Worm (Caenorhabditis elegans) whole organism, late embryonic: ENCODE measurements around the gene R05H10.7.

Experiments used
- ama-1 ChIP-seq: fragments of 150-350 bp; optimal IDR thresholded peaks from 2 replicates; lab custom pipeline; 2014
- eyg-1 ChIP-seq: sonication (generic microtip); optimal IDR thresholded peaks from 2 replicates; lab custom pipeline; 2016; ENCODE audit warnings: missing genotype, missing genetic modification characterization, missing compliant biosample characterization
- nfya-1 ChIP-seq: sonication (generic microtip); optimal IDR thresholded peaks from 2 replicates; lab custom pipeline; 2017; ENCODE audit warnings: missing genetic modification characterization, mild to moderate bottlenecking, missing compliant biosample characterization, antibody characterized with exemption, moderate library complexity
- nhr-11 ChIP-seq: fragments of 150-350 bp; optimal IDR thresholded peaks from 2 replicates; lab custom pipeline; 2014; ENCODE audit warnings: missing biosample characterization, missing genetic modification characterization
- pqm-1 ChIP-seq: sonication (generic microtip); optimal IDR thresholded peaks from 2 replicates; lab custom pipeline; 2016; ENCODE audit warnings: missing genetic modification characterization, missing compliant biosample characterization
- tbx-2 ChIP-seq: sonication (generic microtip); optimal IDR thresholded peaks from 2 replicates; lab custom pipeline; 2016; ENCODE audit warnings: missing genetic modification characterization, missing compliant biosample characterization
- tbx-7 ChIP-seq: sonication (generic microtip); optimal IDR thresholded peaks from 2 replicates; lab custom pipeline; 2016; ENCODE audit warnings: missing genotype, missing genetic modification characterization, missing compliant biosample characterization

- TF ChIP-seq pqm-1 (tag; lab: Kevin White, UChicago) (no peak), tbx-2 (no peak), eyg-1 (no peak), tbx-7 (tag; lab: Kevin White, UChicago) (no peak), ama-1 (lab: Kevin White, UChicago) (no peak), nhr-11 (tag; lab: Kevin White, UChicago) (no peak), nfya-1 (tag; lab: Kevin White, UChicago) (no peak)
Measured at ce11 chrII:14841253-14841652, 14.1 kb upstream of the R05H10.7 start.
